Worm (Caenorhabditis elegans) whole organism, L1 larva: ENCODE measurements around the gene F43B10.1.
A peak's percentile ranks its signal among the peaks of the same experiment; 100 is the strongest.

Experiments used
- C04F5.9 ChIP-seq: sonication (generic microtip); optimal IDR thresholded peaks from 2 replicates; lab custom pipeline; 2016; ENCODE audit warnings: missing genetic modification characterization, missing compliant biosample characterization
- C16A3.4 ChIP-seq: fragments of 150-350 bp; optimal IDR thresholded peaks from 2 replicates; lab custom pipeline; 2014; ENCODE audit warnings: missing biosample characterization, missing genetic modification characterization
- C34B4.2 ChIP-seq: sonication (generic microtip); optimal IDR thresholded peaks from 2 replicates; lab custom pipeline; 2017; ENCODE audit warnings: mild to moderate bottlenecking, missing genetic modification characterization, missing compliant biosample characterization
- Y116A8C.19 ChIP-seq: sonication (generic microtip); optimal IDR thresholded peaks from 2 replicates; lab custom pipeline; 2016; ENCODE audit warnings: missing compliant biosample characterization, missing genetic modification characterization, borderline replicate concordance
- aly-2 ChIP-seq: fragments of 150-350 bp; optimal IDR thresholded peaks from 2 replicates; lab custom pipeline; 2014; ENCODE audit warnings: missing biosample characterization, missing genetic modification characterization
- ama-1 ChIP-seq: fragments of 150-350 bp; optimal IDR thresholded peaks from 2 replicates; lab custom pipeline; 2014
- blmp-1 ChIP-seq: fragments of 150-350 bp; optimal IDR thresholded peaks from 2 replicates; lab custom pipeline; 2014; ENCODE audit warnings: missing biosample characterization, missing genetic modification characterization
- ceh-63 ChIP-seq: fragments of 200-800 bp; sonication (Bioruptor generic); optimal IDR thresholded peaks from 2 replicates; lab custom pipeline; 2018; ENCODE audit warnings: mild to moderate bottlenecking, missing genetic modification characterization, missing compliant biosample characterization
- ceh-8 ChIP-seq: fragments of 200-800 bp; sonication (Bioruptor generic); optimal IDR thresholded peaks from 2 replicates; lab custom pipeline; 2018; ENCODE audit warnings: mild to moderate bottlenecking, missing genetic modification characterization, moderate library complexity, missing compliant biosample characterization
- ceh-82 ChIP-seq, 3 experiments: fragments of 150-350 bp in 1 of 3; sonication (generic microtip) in 2 of 3; optimal IDR thresholded peaks; 2 replicates each; lab custom pipeline; 2014 to 2017; ENCODE audit warnings: missing biosample characterization in 3 of 3, missing genetic modification characterization in 3 of 3
- ceh-88 ChIP-seq: fragments of 200-800 bp; sonication (Bioruptor generic); IDR thresholded peaks from 2 replicates; pipeline ENCODE4 v1.3.6; 2022; ENCODE audit warnings: missing genetic modification characterization, missing compliant biosample characterization
- ceh-90 ChIP-seq: sonication (generic microtip); optimal IDR thresholded peaks from 2 replicates; lab custom pipeline; 2016; ENCODE audit warnings: missing genetic modification characterization, missing compliant biosample characterization
- dpl-1 ChIP-seq, 3 experiments: fragments of 150-350 bp in 2 of 3; sonication (generic microtip) in 1 of 3; optimal IDR thresholded peaks; 2 replicates each; lab custom pipeline; 2014 to 2017; ENCODE audit warnings: missing biosample characterization in 3 of 3, missing genetic modification characterization in 3 of 3, missing genetic modification reagents in 3 of 3
- dsc-1 ChIP-seq: sonication (generic microtip); optimal IDR thresholded peaks from 2 replicates; lab custom pipeline; 2016; ENCODE audit warnings: mild to moderate bottlenecking, missing genetic modification characterization, missing compliant biosample characterization
- efl-1 ChIP-seq, 4 experiments: fragments of 150-350 bp; optimal IDR thresholded peaks in 3 of 4; peaks in 1 of 4; 1 replicate in 1 of 4; 2 replicates in 3 of 4; lab custom pipeline; 2014; ENCODE audit warnings: missing biosample characterization in 2 of 4, missing genetic modification characterization in 2 of 4, missing genetic modification reagents in 2 of 4
- efl-3 ChIP-seq: fragments of 200-800 bp; sonication (Bioruptor generic); optimal IDR thresholded peaks from 2 replicates; lab custom pipeline; 2018; ENCODE audit warnings: mild to moderate bottlenecking, missing genetic modification characterization, missing compliant biosample characterization
- egl-13 ChIP-seq: sonication (generic microtip); optimal IDR thresholded peaks from 2 replicates; lab custom pipeline; 2016; ENCODE audit warnings: missing genotype, missing genetic modification reagents, missing genetic modification characterization, missing compliant biosample characterization
- elt-2 ChIP-seq: sonication (generic microtip); optimal IDR thresholded peaks from 2 replicates; lab custom pipeline; 2016; ENCODE audit warnings: missing genetic modification characterization, mild to moderate bottlenecking, inconsistent platforms, missing compliant biosample characterization, missing genetic modification reagents
- ets-5 ChIP-seq: fragments of 200-800 bp; sonication (Bioruptor generic); IDR thresholded peaks from 2 replicates; pipeline ENCODE4 v1.3.6; 2022; ENCODE audit warnings: missing genetic modification characterization, missing compliant biosample characterization
- fkh-8 ChIP-seq: sonication (generic microtip); optimal IDR thresholded peaks from 2 replicates; lab custom pipeline; 2016; ENCODE audit warnings: mild to moderate bottlenecking, missing genetic modification characterization, missing compliant biosample characterization
- fos-1 ChIP-seq: fragments of 150-350 bp; optimal IDR thresholded peaks from 2 replicates; lab custom pipeline; 2014; ENCODE audit warnings: missing biosample characterization, missing genetic modification characterization
- hlh-4 ChIP-seq: sonication (generic microtip); optimal IDR thresholded peaks from 2 replicates; lab custom pipeline; 2016; ENCODE audit warnings: mild to moderate bottlenecking, missing genetic modification characterization, missing compliant biosample characterization
- hpl-2 ChIP-seq: fragments of 150-350 bp; optimal IDR thresholded peaks from 2 replicates; lab custom pipeline; 2014; ENCODE audit warnings: missing biosample characterization, missing genetic modification reagents, missing genetic modification characterization
- irx-1 ChIP-seq: sonication (generic microtip); optimal IDR thresholded peaks from 2 replicates; lab custom pipeline; 2016; ENCODE audit warnings: missing genetic modification characterization, missing compliant biosample characterization
- jun-1 ChIP-seq: fragments of 150-350 bp; optimal IDR thresholded peaks from 2 replicates; lab custom pipeline; 2014; ENCODE audit warnings: missing biosample characterization, missing genetic modification reagents, missing genetic modification characterization
- lin-13 ChIP-seq: fragments of 150-350 bp; optimal IDR thresholded peaks from 2 replicates; lab custom pipeline; 2014; ENCODE audit warnings: missing biosample characterization, missing genetic modification reagents, missing genetic modification characterization
- lin-14 ChIP-seq: fragments of 200-800 bp; sonication (Bioruptor generic); optimal IDR thresholded peaks from 2 replicates; lab custom pipeline; 2018; ENCODE audit warnings: mild to moderate bottlenecking, missing genetic modification characterization, moderate library complexity, missing compliant biosample characterization
- lin-35 ChIP-seq, 2 experiments: fragments of 150-350 bp; optimal IDR thresholded peaks; 2 replicates each; lab custom pipeline; 2014; ENCODE audit warnings: missing biosample characterization in 2 of 2, missing genetic modification characterization in 2 of 2, missing genetic modification reagents in 2 of 2
- lin-39 ChIP-seq: fragments of 150-350 bp; optimal IDR thresholded peaks from 2 replicates; lab custom pipeline; 2014; ENCODE audit warnings: missing biosample characterization, missing genetic modification reagents, missing genetic modification characterization
- lir-3 ChIP-seq: sonication (generic microtip); optimal IDR thresholded peaks from 2 replicates; lab custom pipeline; 2016; ENCODE audit warnings: mild to moderate bottlenecking, missing genetic modification characterization, moderate library complexity, missing compliant biosample characterization; ENCODE audit not compliant: poor library complexity
- mab-9 ChIP-seq: fragments of 200-800 bp; sonication (Bioruptor generic); IDR thresholded peaks from 2 replicates; pipeline ENCODE4 v1.3.6; 2022; ENCODE audit warnings: missing genetic modification reagents, missing genetic modification characterization, missing compliant biosample characterization
- mep-1 ChIP-seq: fragments of 150-350 bp; optimal IDR thresholded peaks from 2 replicates; lab custom pipeline; 2014; ENCODE audit warnings: missing biosample characterization, missing genetic modification characterization
- nhr-11 ChIP-seq: fragments of 150-350 bp; optimal IDR thresholded peaks from 2 replicates; lab custom pipeline; 2014; ENCODE audit warnings: missing biosample characterization, missing genetic modification characterization
- nhr-237 ChIP-seq: fragments of 150-350 bp; optimal IDR thresholded peaks from 2 replicates; lab custom pipeline; 2014; ENCODE audit warnings: missing biosample characterization, missing genetic modification characterization
- nhr-28 ChIP-seq: fragments of 150-350 bp; optimal IDR thresholded peaks from 2 replicates; lab custom pipeline; 2014; ENCODE audit warnings: missing biosample characterization, missing genetic modification characterization
- nhr-47 ChIP-seq: sonication (generic microtip); optimal IDR thresholded peaks from 2 replicates; lab custom pipeline; 2016; ENCODE audit warnings: mild to moderate bottlenecking, missing genetic modification characterization, moderate library complexity, missing compliant biosample characterization
- nhr-76 ChIP-seq: sonication (generic microtip); optimal IDR thresholded peaks from 2 replicates; lab custom pipeline; 2017; ENCODE audit warnings: missing biosample characterization, missing genetic modification characterization
- nhr-77 ChIP-seq: fragments of 150-350 bp; optimal IDR thresholded peaks from 2 replicates; lab custom pipeline; 2014; ENCODE audit warnings: missing biosample characterization, missing genetic modification characterization
- nhr-84 ChIP-seq: sonication (generic microtip); optimal IDR thresholded peaks from 2 replicates; lab custom pipeline; 2017; ENCODE audit warnings: missing biosample characterization, missing genetic modification characterization
- nhr-90 ChIP-seq: sonication (generic microtip); optimal IDR thresholded peaks from 2 replicates; lab custom pipeline; 2016; ENCODE audit warnings: mild to moderate bottlenecking, missing genetic modification characterization, missing compliant biosample characterization; ENCODE audit not compliant: poor library complexity
- pag-3 ChIP-seq: sonication (generic microtip); optimal IDR thresholded peaks from 2 replicates; lab custom pipeline; 2017; ENCODE audit warnings: missing genetic modification characterization, mild to moderate bottlenecking, missing compliant biosample characterization, antibody characterized with exemption, borderline replicate concordance; ENCODE audit not compliant: insufficient read depth
- pax-3 ChIP-seq: fragments of 200-800 bp; sonication (Bioruptor generic); optimal IDR thresholded peaks from 2 replicates; lab custom pipeline; 2018; ENCODE audit warnings: mild to moderate bottlenecking, missing genetic modification characterization, moderate library complexity, missing compliant biosample characterization
- pqm-1 ChIP-seq: sonication (generic microtip); optimal IDR thresholded peaks from 3 replicates; lab custom pipeline; 2017; ENCODE audit warnings: missing biosample characterization, missing genetic modification characterization
- skn-1 ChIP-seq: fragments of 150-350 bp; optimal IDR thresholded peaks from 2 replicates; lab custom pipeline; 2014; ENCODE audit warnings: missing biosample characterization, missing genetic modification characterization
- snu-23 ChIP-seq: sonication (generic microtip); optimal IDR thresholded peaks from 2 replicates; lab custom pipeline; 2016; ENCODE audit warnings: missing genetic modification characterization, missing compliant biosample characterization
- sox-4 ChIP-seq: sonication (generic microtip); optimal IDR thresholded peaks from 2 replicates; lab custom pipeline; 2016; ENCODE audit warnings: missing genetic modification characterization, missing compliant biosample characterization
- sptf-1 ChIP-seq: fragments of 150-350 bp; optimal IDR thresholded peaks from 2 replicates; lab custom pipeline; 2014; ENCODE audit warnings: missing biosample characterization, missing genetic modification characterization
- sup-37 ChIP-seq: fragments of 200-800 bp; sonication (Bioruptor generic); optimal IDR thresholded peaks from 2 replicates; lab custom pipeline; 2018; ENCODE audit warnings: mild to moderate bottlenecking, missing genetic modification characterization, missing compliant biosample characterization
- swsn-7 ChIP-seq: sonication (generic microtip); optimal IDR thresholded peaks from 2 replicates; lab custom pipeline; 2016; ENCODE audit warnings: missing genetic modification characterization, missing compliant biosample characterization
- tlp-1 ChIP-seq: fragments of 150-350 bp; optimal IDR thresholded peaks from 2 replicates; lab custom pipeline; 2014; ENCODE audit warnings: missing biosample characterization, missing genetic modification characterization
- unc-30 ChIP-seq: sonication (generic microtip); optimal IDR thresholded peaks from 2 replicates; lab custom pipeline; 2017; ENCODE audit warnings: missing biosample characterization, missing genetic modification characterization
- unc-62 ChIP-seq: fragments of 150-350 bp; optimal IDR thresholded peaks from 2 replicates; lab custom pipeline; 2014; ENCODE audit warnings: missing biosample characterization, missing genetic modification reagents, missing genetic modification characterization
- unc-98 ChIP-seq: fragments of 200-800 bp; sonication (Bioruptor generic); IDR thresholded peaks from 2 replicates; pipeline ENCODE4 v1.3.6; 2022; ENCODE audit warnings: missing genetic modification characterization, missing compliant biosample characterization
- zag-1 ChIP-seq: fragments of 150-350 bp; optimal IDR thresholded peaks from 2 replicates; lab custom pipeline; 2014; ENCODE audit warnings: missing biosample characterization, missing genetic modification characterization

The F43B10.1 gene

DNA sequence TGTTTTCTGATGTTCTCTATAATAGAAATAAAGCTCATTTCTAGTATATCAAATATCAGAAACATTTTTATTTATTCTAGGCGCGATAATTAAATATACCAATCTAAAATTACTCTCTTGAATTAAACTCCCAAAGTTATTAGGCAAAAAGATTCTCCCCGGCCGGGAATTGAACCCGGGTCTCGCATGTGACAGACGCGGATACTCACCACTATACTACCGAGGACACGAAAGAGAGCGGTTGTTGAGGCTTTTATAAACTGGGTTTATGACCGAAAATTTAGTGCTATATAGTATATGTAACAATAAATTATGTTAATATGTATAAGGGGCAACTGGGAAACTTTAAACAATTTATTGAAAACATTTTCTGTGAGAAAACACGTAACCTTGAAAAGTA is 58.1 kb downstream of the F43B10.1 start:
- no peak for TF ChIP-seq hpl-2 (GFP tag; lab: Kevin White, UChicago)
- no peak for TF ChIP-seq lin-39 (tag; lab: Kevin White, UChicago)
- peak in 1 of 3 experiments; percentile 13 for TF ChIP-seq dpl-1 (GFP tag; optimal IDR thresholded peaks at IDR 0.05; lab: Kevin White, UChicago)
- TF ChIP-seq skn-1 (tag; lab: Kevin White, UChicago) = no peak
- no peak for TF ChIP-seq zag-1 (tag; lab: Kevin White, UChicago)
- no peak for TF ChIP-seq hlh-4 (tag; lab: Kevin White, UChicago)
- TF ChIP-seq pag-3 = no peak
- TF ChIP-seq Y116A8C.19 (tag; lab: Kevin White, UChicago) = no peak
- no peak for TF ChIP-seq nhr-237
- TF ChIP-seq ceh-8 = no peak
- no peak for TF ChIP-seq aly-2 (tag; lab: Kevin White, UChicago)
- TF ChIP-seq ceh-90 (tag; lab: Kevin White, UChicago) = no peak
- peak; percentile 51 for TF ChIP-seq lir-3 (tag; lab: Kevin White, UChicago)
- peak; percentile 20 to 51 (median 49) for TF ChIP-seq ceh-82 (tag; optimal IDR thresholded peaks at IDR 0.05; lab: Kevin White, UChicago)
- no peak for TF ChIP-seq ama-1 (lab: Kevin White, UChicago)
- no peak for TF ChIP-seq nhr-11 (tag; lab: Kevin White, UChicago)
- no peak for TF ChIP-seq fkh-8
- TF ChIP-seq fos-1 (tag; lab: Kevin White, UChicago) = no peak
- TF ChIP-seq nhr-28 (tag; lab: Kevin White, UChicago) = no peak
- TF ChIP-seq efl-1 (optimal IDR thresholded peaks at IDR 0.05; lab: Kevin White, UChicago) = no peak
- peak in 1 of 2 experiments; percentile 43 for TF ChIP-seq efl-1 (GFP tag; optimal IDR thresholded peaks at IDR 0.05 in 1 of 2; lab: Kevin White, UChicago)
- peak; percentile 62 for TF ChIP-seq swsn-7 (tag; lab: Kevin White, UChicago)
- peak; percentile 75 for TF ChIP-seq snu-23
- TF ChIP-seq tlp-1 (tag; lab: Kevin White, UChicago) = no peak
- TF ChIP-seq dsc-1 (tag; lab: Kevin White, UChicago) = peak; percentile 43
- TF ChIP-seq lin-14 (GFP tag; lab: Kevin White, UChicago) = peak; percentile 64
- no peak for TF ChIP-seq nhr-76 (tag; lab: Kevin White, UChicago)
- no peak for TF ChIP-seq pqm-1 (tag; lab: Kevin White, UChicago)
- TF ChIP-seq C16A3.4 (tag; lab: Kevin White, UChicago) = peak; percentile 46
- TF ChIP-seq nhr-84 (tag; lab: Kevin White, UChicago) = no peak
- no peak for TF ChIP-seq jun-1
- TF ChIP-seq blmp-1 (tag; lab: Kevin White, UChicago) = peak; percentile 15
- TF ChIP-seq mep-1 = peak; percentile 72
- TF ChIP-seq nhr-77 (tag; lab: Kevin White, UChicago) = peak; percentile 19
- peak; percentile 43 for TF ChIP-seq egl-13
- no peak for TF ChIP-seq sox-4 (tag; lab: Kevin White, UChicago)
- peak in 1 of 2 experiments; percentile 52 for TF ChIP-seq lin-35 (GFP tag; optimal IDR thresholded peaks at IDR 0.05; lab: Kevin White, UChicago)
- TF ChIP-seq ceh-63 = no peak
- no peak for TF ChIP-seq irx-1 (tag; lab: Kevin White, UChicago)
- no peak for TF ChIP-seq C34B4.2 (tag; lab: Kevin White, UChicago)
- TF ChIP-seq ets-5 (GFP tag; lab: Robert Waterston, UW) = no peak
- no peak for TF ChIP-seq sup-37
- no peak for TF ChIP-seq efl-3 (GFP tag; lab: Kevin White, UChicago)
- TF ChIP-seq sptf-1 (tag; lab: Kevin White, UChicago) = no peak
- peak; percentile 27 for TF ChIP-seq elt-2
- TF ChIP-seq ceh-88 = no peak; the same call in 1 of the 2 replicates
- peak; percentile 25 for TF ChIP-seq C04F5.9 (tag; lab: Kevin White, UChicago)
- no peak for TF ChIP-seq unc-30 (tag; lab: Kevin White, UChicago)
- peak; percentile 68 for TF ChIP-seq nhr-47
- TF ChIP-seq lin-13 (GFP tag; lab: Kevin White, UChicago) = peak; percentile 14
- TF ChIP-seq unc-98 (GFP tag; lab: Robert Waterston, UW) = no peak
- TF ChIP-seq unc-62 (GFP tag; lab: Kevin White, UChicago) = no peak
- peak; percentile 56 for TF ChIP-seq nhr-90 (tag; lab: Kevin White, UChicago)
- no peak for TF ChIP-seq mab-9 (GFP tag; lab: Robert Waterston, UW)
- TF ChIP-seq pax-3 (tag; lab: Kevin White, UChicago) = no peak
